Worm (Caenorhabditis elegans) whole organism, L2 larva: ENCODE data around the gene T04A11.4.
"Not testable (repeated sequence)": the region's sequence is repeated elsewhere in the genome, so short reads cannot be mapped to it uniquely, and the experiment has no call there.

Experiments
- C34F6.9 ChIP-seq: fragments of 150-350 bp; optimal IDR thresholded peaks from 2 replicates; lab custom pipeline; 2014; ENCODE audit warnings: missing biosample characterization, missing genetic modification characterization
- F13H6.1 ChIP-seq: sonication (generic microtip); optimal IDR thresholded peaks from 2 replicates; lab custom pipeline; 2016; ENCODE audit warnings: missing genetic modification characterization, missing compliant biosample characterization
- R02D3.7 ChIP-seq: fragments of 150-350 bp; optimal IDR thresholded peaks from 2 replicates; lab custom pipeline; 2014; ENCODE audit warnings: missing biosample characterization, missing genetic modification characterization
- ZK546.5 ChIP-seq: sonication (generic microtip); optimal IDR thresholded peaks from 2 replicates; lab custom pipeline; 2017; ENCODE audit warnings: missing biosample characterization, missing genetic modification characterization
- alr-1 ChIP-seq: fragments of 150-350 bp; optimal IDR thresholded peaks from 2 replicates; lab custom pipeline; 2014; ENCODE audit warnings: missing biosample characterization, missing genetic modification characterization
- aly-2 ChIP-seq: fragments of 150-350 bp; optimal IDR thresholded peaks from 2 replicates; lab custom pipeline; 2014; ENCODE audit warnings: missing biosample characterization, missing genetic modification characterization
- ama-1 ChIP-seq: fragments of 150-350 bp; optimal IDR thresholded peaks from 2 replicates; lab custom pipeline; 2018; ENCODE audit warnings: inconsistent platforms
- blmp-1 ChIP-seq: sonication (generic microtip); optimal IDR thresholded peaks from 2 replicates; lab custom pipeline; 2017; ENCODE audit warnings: missing genetic modification characterization, mild to moderate bottlenecking, missing compliant biosample characterization, antibody characterized with exemption, moderate library complexity; ENCODE audit not compliant: insufficient read depth
- crh-2 ChIP-seq: sonication (generic microtip); optimal IDR thresholded peaks from 2 replicates; lab custom pipeline; 2017; ENCODE audit warnings: missing biosample characterization, missing genetic modification characterization
- dmd-4 ChIP-seq: sonication (generic microtip); optimal IDR thresholded peaks from 2 replicates; lab custom pipeline; 2017; ENCODE audit warnings: missing biosample characterization, missing genetic modification characterization
- egl-27 ChIP-seq: sonication (generic microtip); optimal IDR thresholded peaks from 3 replicates; lab custom pipeline; 2017; ENCODE audit warnings: missing biosample characterization, missing genetic modification reagents, missing genetic modification characterization
- elt-1 ChIP-seq: fragments of 150-350 bp; optimal IDR thresholded peaks from 2 replicates; lab custom pipeline; 2014; ENCODE audit warnings: missing biosample characterization, missing genetic modification characterization
- elt-3 ChIP-seq: sonication (generic microtip); optimal IDR thresholded peaks from 2 replicates; lab custom pipeline; 2017; ENCODE audit warnings: missing biosample characterization, missing genetic modification characterization
- fos-1 ChIP-seq: fragments of 150-350 bp; optimal IDR thresholded peaks from 2 replicates; lab custom pipeline; 2014; ENCODE audit warnings: missing biosample characterization, missing genetic modification characterization
- gmeb-1 ChIP-seq: fragments of 150-350 bp; optimal IDR thresholded peaks from 2 replicates; lab custom pipeline; 2014; ENCODE audit warnings: missing biosample characterization, missing genetic modification characterization
- lin-11 ChIP-seq: fragments of 150-350 bp; sonication (generic microtip); optimal IDR thresholded peaks from 2 replicates; lab custom pipeline; 2014; ENCODE audit warnings: missing biosample characterization, missing genetic modification characterization, inconsistent platforms, mixed read lengths
- lsy-2 ChIP-seq, 2 experiments: fragments of 150-350 bp in 1 of 2; sonication (generic microtip) in 1 of 2; optimal IDR thresholded peaks; 2 replicates each; lab custom pipeline; 2014 to 2017; ENCODE audit warnings: missing biosample characterization in 2 of 2, missing genetic modification characterization in 2 of 2
- mbf-1 ChIP-seq: sonication (generic microtip); optimal IDR thresholded peaks from 2 replicates; lab custom pipeline; 2017; ENCODE audit warnings: missing biosample characterization, missing genetic modification characterization
- nhr-11 ChIP-seq: fragments of 150-350 bp; optimal IDR thresholded peaks from 2 replicates; lab custom pipeline; 2014; ENCODE audit warnings: missing biosample characterization, missing genetic modification characterization
- nhr-12 ChIP-seq: fragments of 150-350 bp; optimal IDR thresholded peaks from 2 replicates; lab custom pipeline; 2014; ENCODE audit warnings: missing biosample characterization, missing genetic modification characterization
- nhr-129 ChIP-seq: fragments of 150-350 bp; optimal IDR thresholded peaks from 2 replicates; lab custom pipeline; 2014; ENCODE audit warnings: missing biosample characterization, missing genetic modification characterization
- nhr-21 ChIP-seq: fragments of 150-350 bp; optimal IDR thresholded peaks from 2 replicates; lab custom pipeline; 2014; ENCODE audit warnings: missing biosample characterization, missing genetic modification characterization
- nhr-23 ChIP-seq: fragments of 150-350 bp; optimal IDR thresholded peaks from 2 replicates; lab custom pipeline; 2014; ENCODE audit warnings: missing biosample characterization, missing genetic modification reagents, missing genetic modification characterization
- nhr-237 ChIP-seq: fragments of 150-350 bp; optimal IDR thresholded peaks from 2 replicates; lab custom pipeline; 2014; ENCODE audit warnings: missing biosample characterization, missing genetic modification characterization
- nhr-25 ChIP-seq: fragments of 150-350 bp; sonication (generic microtip); optimal IDR thresholded peaks from 3 replicates; lab custom pipeline; 2014; ENCODE audit warnings: missing biosample characterization, missing genetic modification characterization
- nhr-77 ChIP-seq: fragments of 150-350 bp; optimal IDR thresholded peaks from 2 replicates; lab custom pipeline; 2014; ENCODE audit warnings: missing biosample characterization, missing genetic modification characterization
- sem-4 ChIP-seq: fragments of 150-350 bp; optimal IDR thresholded peaks from 2 replicates; lab custom pipeline; 2014; ENCODE audit warnings: missing biosample characterization, missing genetic modification reagents, missing genetic modification characterization
- skn-1 ChIP-seq: sonication (generic microtip); optimal IDR thresholded peaks from 2 replicates; lab custom pipeline; 2017; ENCODE audit warnings: missing biosample characterization, missing genetic modification characterization
- sma-9 ChIP-seq, 2 experiments: fragments of 150-350 bp in 1 of 2; sonication (generic microtip) in 1 of 2; optimal IDR thresholded peaks; 2 replicates each; lab custom pipeline; 2014 to 2016; ENCODE audit warnings: missing genetic modification characterization in 2 of 2, mild to moderate bottlenecking in 1 of 2, missing biosample characterization in 1 of 2, missing compliant biosample characterization in 1 of 2, missing genetic modification reagents in 1 of 2, moderate library complexity in 1 of 2
- snpc-4 ChIP-seq: fragments of 150-350 bp; optimal IDR thresholded peaks from 2 replicates; lab custom pipeline; 2014; ENCODE audit warnings: missing biosample characterization, missing genetic modification characterization
- unc-39 ChIP-seq: fragments of 150-350 bp; optimal IDR thresholded peaks from 2 replicates; lab custom pipeline; 2014; ENCODE audit warnings: missing biosample characterization, missing genetic modification characterization
- unc-62 ChIP-seq: fragments of 150-350 bp; optimal IDR thresholded peaks from 2 replicates; lab custom pipeline; 2014; ENCODE audit warnings: missing biosample characterization, missing genetic modification reagents, missing genetic modification characterization
- zag-1 ChIP-seq: fragments of 150-350 bp; optimal IDR thresholded peaks from 2 replicates; lab custom pipeline; 2014; ENCODE audit warnings: missing biosample characterization, missing genetic modification characterization
- ztf-11 ChIP-seq: sonication (generic microtip); optimal IDR thresholded peaks from 2 replicates; lab custom pipeline; 2017; ENCODE audit warnings: missing biosample characterization, missing genetic modification characterization

The T04A11.4 gene

DNA sequence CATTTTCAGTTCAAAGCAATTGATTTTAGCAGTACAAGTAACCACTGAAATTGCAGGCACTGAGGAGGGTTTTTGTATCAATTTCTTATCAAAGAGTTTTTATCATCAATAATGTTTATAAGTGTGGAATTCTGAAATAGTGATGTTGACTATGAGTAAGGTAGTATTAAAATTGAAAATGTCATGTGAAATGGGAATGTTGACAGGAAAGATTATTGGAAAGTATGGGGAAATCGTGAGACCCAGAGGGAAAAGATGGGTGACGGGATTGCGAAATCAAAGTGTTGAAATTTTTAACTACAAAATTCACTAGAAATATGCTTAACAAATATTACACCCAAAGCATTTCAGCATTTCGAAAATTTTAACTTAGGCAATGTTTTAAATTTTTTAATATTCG lies 42.8 kb upstream of the T04A11.4 start, which contains the start of gene F53B2.8 (continued):
- no peak for TF ChIP-seq unc-62
- peak; percentile 71 for TF ChIP-seq gmeb-1 (tag; lab: Kevin White, UChicago)

DNA sequence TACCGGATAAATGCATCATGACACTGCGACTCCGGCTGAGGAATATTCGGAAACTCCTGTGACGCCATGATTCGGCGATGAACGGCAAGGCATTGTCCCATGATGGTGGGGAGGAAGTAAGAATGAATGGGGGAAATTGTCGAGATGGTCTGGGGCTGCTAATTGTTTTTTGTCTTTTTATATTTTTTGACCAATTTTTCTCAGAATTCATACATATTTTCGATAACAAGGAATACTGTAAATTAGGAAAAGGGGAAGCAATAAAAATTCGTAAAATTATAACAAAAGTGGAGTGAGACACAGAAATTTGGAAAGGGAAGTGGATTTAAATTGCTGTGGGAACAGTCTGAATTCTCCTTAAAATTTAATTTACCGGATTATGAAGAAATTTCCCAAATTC lies 41.0 kb upstream of the T04A11.4 start, which contains the start of gene eak-4:
eak-4 (minus strand) TSS at position 101 of the 400 bp plus-strand sequence.
- no peak for TF ChIP-seq nhr-23
- no peak for TF ChIP-seq ztf-11 (tag; lab: Kevin White, UChicago)

- TF ChIP-seq gmeb-1 (tag; lab: Kevin White, UChicago) (no peak), lin-11 (tag; lab: Kevin White, UChicago) (no peak)
Observed at ce11 chrIV:12522521-12522920, 38.1 kb upstream of the T04A11.4 start, which contains the start of gene sru-13. TSS of gene sru-13 (minus strand) at chrIV:12522621.

DNA sequence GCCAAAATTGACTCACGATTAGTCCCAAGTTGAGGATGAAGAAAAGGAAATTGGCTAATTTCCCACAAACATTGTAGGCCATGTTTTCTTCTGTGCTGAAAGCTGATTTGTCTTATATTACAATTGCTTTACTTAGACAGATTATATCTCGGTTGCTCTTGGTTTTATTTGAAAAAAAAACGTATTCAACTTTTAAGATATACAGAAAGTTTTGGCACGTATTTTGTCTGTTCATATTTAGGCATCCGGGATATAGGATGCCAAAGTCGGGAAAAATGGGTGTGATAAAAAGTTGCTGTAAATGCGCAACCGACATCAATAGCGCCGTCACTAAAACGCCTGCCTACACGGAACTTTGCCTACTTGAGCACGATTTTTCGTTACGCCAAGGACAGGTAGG lies 35.8 kb upstream of the T04A11.4 start, which contains the start of gene tsp-4:
tsp-4 (minus strand) TSS at position 101 of the 400 bp plus-strand sequence.
- no peak for TF ChIP-seq nhr-21 (tag; lab: Kevin White, UChicago)
- TF ChIP-seq ama-1: no peak
- TF ChIP-seq aly-2 (tag; lab: Kevin White, UChicago): no peak
- no peak for TF ChIP-seq nhr-129 (tag; lab: Kevin White, UChicago)
- no peak for TF ChIP-seq elt-3 (tag; lab: Kevin White, UChicago)
- no peak for TF ChIP-seq skn-1 (tag; lab: Kevin White, UChicago)
- no peak for TF ChIP-seq egl-27 (tag; lab: Kevin White, UChicago)
- no peak for TF ChIP-seq nhr-25 (tag; lab: Kevin White, UChicago)
- no peak for TF ChIP-seq lsy-2 (tag; optimal IDR thresholded peaks at IDR 0.05; lab: Kevin White, UChicago)
- no peak for TF ChIP-seq sem-4 (tag; lab: Kevin White, UChicago)
- TF ChIP-seq snpc-4: no peak
- no peak for TF ChIP-seq nhr-23
- TF ChIP-seq unc-62: no peak
- no peak for TF ChIP-seq nhr-12 (tag; lab: Kevin White, UChicago)
- no peak for TF ChIP-seq elt-1 (tag; lab: Kevin White, UChicago)
- no peak for TF ChIP-seq nhr-11 (tag; lab: Kevin White, UChicago)
- no peak for TF ChIP-seq gmeb-1 (tag; lab: Kevin White, UChicago)
- TF ChIP-seq C34F6.9: no peak
- TF ChIP-seq ZK546.5: no peak
- TF ChIP-seq dmd-4: no peak

ce11 chrIV:12505397-12505796 lies 21.0 kb upstream of the T04A11.4 start, which contains the start of gene sru-17:
TSS of gene sru-17 (plus strand) at chrIV:12505697.
- not testable (repeated sequence) for TF ChIP-seq ztf-11, alr-1, nhr-12 (tag; lab: Kevin White, UChicago)

DNA sequence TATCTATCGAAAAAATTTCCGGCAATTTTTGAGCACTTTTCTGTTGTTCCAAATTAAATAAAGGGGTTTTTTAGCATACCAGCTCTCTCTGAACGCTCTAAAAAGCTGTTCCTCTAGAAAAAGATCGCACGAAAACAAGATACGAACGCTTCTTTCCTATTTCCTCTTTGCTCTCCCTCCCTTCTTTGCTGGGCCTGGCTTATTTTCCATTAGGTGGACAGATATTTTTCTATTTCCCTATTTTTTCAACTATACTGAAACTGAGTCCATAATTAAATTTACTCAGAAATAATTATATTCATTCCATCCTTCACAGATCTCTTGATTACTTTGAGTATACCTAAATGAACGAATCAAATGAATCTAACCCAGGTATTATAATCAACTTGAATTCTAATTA lies 17.6 kb upstream of the T04A11.4 start, which contains the start of gene sru-18:
sru-18 (plus strand) TSS at position 301 of the 400 bp plus-strand sequence.
- TF ChIP-seq fos-1 (tag; lab: Kevin White, UChicago) (no peak), nhr-237 (no peak), egl-27 (tag; lab: Kevin White, UChicago) (no peak), C34F6.9 (no peak), unc-39 (tag; lab: Kevin White, UChicago) (no peak), R02D3.7 (tag; lab: Kevin White, UChicago) (no peak), nhr-23 (no peak), mbf-1 (tag; lab: Kevin White, UChicago) (no peak), nhr-77 (tag; lab: Kevin White, UChicago) (no peak), blmp-1 (tag; lab: Kevin White, UChicago) (no peak), F13H6.1 (tag; lab: Kevin White, UChicago) (no peak), nhr-12 (tag; lab: Kevin White, UChicago) (no peak), dmd-4 (no peak), crh-2 (tag; lab: Kevin White, UChicago) (no peak), sma-9 (GFP tag; optimal IDR thresholded peaks at IDR 0.05; lab: Kevin White, UChicago) (no peak), sma-9 (tag; optimal IDR thresholded peaks at IDR 0.05; lab: Kevin White, UChicago) (no peak), elt-3 (tag; lab: Kevin White, UChicago) (no peak), nhr-11 (tag; lab: Kevin White, UChicago) (no peak), zag-1 (tag; lab: Kevin White, UChicago) (no peak), skn-1 (tag; lab: Kevin White, UChicago) (no peak)
- TF ChIP-seq, all 48 proteins: peak for 0
